Fruit fly (Drosophila melanogaster): Measurements from ENCODE around the gene Sec61gamma.

Gene Sec61gamma

dm6 chrX:19597684-19598363 lies 45.3 kb upstream of the Sec61gamma start, which contains the start of gene RpS10b (continued):
- TF ChIP-seq crc (GFP tag; optimal IDR thresholded peaks at IDR 0.05), result peak; percentile 46
- peak; percentile 69 for TF ChIP-seq CG11247 (GFP tag; IDR thresholded peaks at IDR 0.05)
- TF ChIP-seq ftz-f1 (GFP tag; optimal IDR thresholded peaks at IDR 0.05), result peak; percentile 56
- TF ChIP-seq CG14441 (GFP tag; IDR thresholded peaks at IDR 0.05), result peak; percentile 56; the same call in 1 of the 2 replicates
- TF ChIP-seq tgo (GFP tag; IDR thresholded peaks at IDR 0.05), result peak; percentile 38; the same call in 2 of the 3 replicates
- TF ChIP-seq dimm (GFP tag; IDR thresholded peaks at IDR 0.05), result peak; percentile 46; the same call in 1 of the 2 replicates
- TF ChIP-seq CG13287 (GFP tag; IDR thresholded peaks at IDR 0.05; ENCODE audit: partially characterized antibody), result peak; percentile 91
- TF ChIP-seq CG17802 (tag; optimal IDR thresholded peaks at IDR 0.05), result peak; percentile 74
- no peak for TF ChIP-seq jigr1 (GFP tag; IDR thresholded peaks at IDR 0.05)
- TF ChIP-seq Xbp1 (GFP tag; optimal IDR thresholded peaks at IDR 0.05), result peak; percentile 68
- TF ChIP-seq danr (GFP tag; IDR thresholded peaks at IDR 0.05), result peak; percentile 32; the same call in 1 of the 2 replicates
- peak; percentile 80 for TF ChIP-seq Neu2 (GFP tag; optimal IDR thresholded peaks at IDR 0.05; ENCODE audit: borderline replicate concordance)
- TF ChIP-seq chif (GFP tag; optimal IDR thresholded peaks at IDR 0.05), result peak; percentile 63 to 89
- TF ChIP-seq rib (GFP tag; IDR thresholded peaks at IDR 0.05), result no peak; the same call in 1 of the 2 replicates
- peak; percentile 93 for TF ChIP-seq CG14710 (tag; optimal IDR thresholded peaks at IDR 0.05)
- TF ChIP-seq peb (GFP tag; IDR thresholded peaks at IDR 0.05), result peak; percentile 22; the same call in 1 of the 2 replicates
- TF ChIP-seq chinmo (GFP tag; IDR thresholded peaks at IDR 0.05; ENCODE audit: partially characterized antibody), result peak; percentile 92; the same call in 3 of the 4 replicates
- TF ChIP-seq CG9932 (GFP tag; IDR thresholded peaks at IDR 0.05), result peak; percentile 55
- TF ChIP-seq zfh2 (GFP tag; optimal IDR thresholded peaks at IDR 0.05), result peak; percentile 79
- peak; percentile 48; the same call in 1 of the 2 replicates for TF ChIP-seq crol (GFP tag; IDR thresholded peaks at IDR 0.05)
- TF ChIP-seq ato (GFP tag; IDR thresholded peaks at IDR 0.05; ENCODE audit: partially characterized antibody), result peak; percentile 74; the same call in 1 of the 2 replicates
- peak; percentile 93 for TF ChIP-seq CG17361 (GFP tag; IDR thresholded peaks at IDR 0.05)
- peak; percentile 68 for TF ChIP-seq Chrac-16 (GFP tag; optimal IDR thresholded peaks at IDR 0.05)
- peak; percentile 68 for TF ChIP-seq bab2 (GFP tag; optimal IDR thresholded peaks at IDR 0.05)
- peak; percentile 77 for TF ChIP-seq CoRest (tag; optimal IDR thresholded peaks at IDR 0.05)
- peak; percentile 83 for TF ChIP-seq bigmax (GFP tag; optimal IDR thresholded peaks at IDR 0.05)
- peak; percentile 56; the same call in 1 of the 2 replicates for TF ChIP-seq gsb (GFP tag; IDR thresholded peaks at IDR 0.05)
- peak; percentile 69 for TF ChIP-seq CG30020 (tag; optimal IDR thresholded peaks at IDR 0.05)
- TF ChIP-seq CG5953 (GFP tag; IDR thresholded peaks at IDR 0.05), result peak; percentile 74
- peak; percentile 95 for TF ChIP-seq Sry-δ (GFP tag; optimal IDR thresholded peaks at IDR 0.05)
- peak; percentile 86 for TF ChIP-seq CG3407 (GFP tag; optimal IDR thresholded peaks at IDR 0.05)
- TF ChIP-seq Hr39 (optimal IDR thresholded peaks at IDR 0.05), result no peak
- peak; percentile 97 for TF ChIP-seq NC2β (GFP tag; optimal IDR thresholded peaks at IDR 0.05)
- TF ChIP-seq Dad (GFP tag; optimal IDR thresholded peaks at IDR 0.05), result peak; percentile 89
- peak; percentile 97 for TF ChIP-seq CG6765 (GFP tag; optimal IDR thresholded peaks at IDR 0.05)
- TF ChIP-seq fd102C (GFP tag; optimal IDR thresholded peaks at IDR 0.05), result peak; percentile 79
- peak; percentile 47 for TF ChIP-seq ara (GFP tag; IDR thresholded peaks at IDR 0.05)
- peak; percentile 85 for TF ChIP-seq CG31441 (GFP tag; IDR thresholded peaks at IDR 0.05)
- TF ChIP-seq B-H2 (GFP tag; optimal IDR thresholded peaks at IDR 0.05), result peak; percentile 88
- TF ChIP-seq CG15696 (tag; optimal IDR thresholded peaks at IDR 0.05), result peak; percentile 32
- TF ChIP-seq CG1832 (GFP tag; optimal IDR thresholded peaks at IDR 0.05), result no peak
- peak; percentile 94 for TF ChIP-seq wek (GFP tag; optimal IDR thresholded peaks at IDR 0.05)
- TF ChIP-seq scrt (GFP tag; optimal IDR thresholded peaks at IDR 0.05), result peak; percentile 88
- TF ChIP-seq PHDP (tag; optimal IDR thresholded peaks at IDR 0.05), result peak; percentile 86
- peak; percentile 53 for TF ChIP-seq zf30C (GFP tag; optimal IDR thresholded peaks at IDR 0.05)
- peak; percentile 91 for TF ChIP-seq CG17186 (GFP tag; optimal IDR thresholded peaks at IDR 0.05)
- 0 out of 3 replicates have a peak, but pooled peaks have one; percentile 51 for TF ChIP-seq CG2199 (GFP tag; IDR thresholded peaks at IDR 0.05)
- peak; percentile 96 for TF ChIP-seq vnd (GFP tag; IDR thresholded peaks at IDR 0.05; ENCODE audit: partially characterized antibody)
- TF ChIP-seq Dbx (GFP tag; IDR thresholded peaks at IDR 0.05), result peak; percentile 81

Data from whole organism, embryonic.